Worm (Caenorhabditis elegans) whole organism, midembryonic: ENCODE results near the gene nhr-257.

Experiments used
- T22C8.4 ChIP-seq: fragments of 200-800 bp; sonication (Bioruptor generic); IDR thresholded peaks from 2 replicates; pipeline ENCODE4 v1.3.6; 2022; ENCODE audit warnings: missing genetic modification characterization, missing compliant biosample characterization
- cog-1 ChIP-seq: sonication (generic microtip); optimal IDR thresholded peaks from 2 replicates; lab custom pipeline; 2016; ENCODE audit warnings: missing genetic modification characterization, missing compliant biosample characterization
- flt-1 ChIP-seq: fragments of 200-800 bp; sonication (Bioruptor generic); IDR thresholded peaks from 2 replicates; pipeline ENCODE4 v1.3.6; 2022; ENCODE audit warnings: missing genetic modification characterization, missing compliant biosample characterization
- klf-2 ChIP-seq: fragments of 200-800 bp; sonication (Bioruptor generic); conservative IDR thresholded peaks from 2 replicates; pipeline ENCODE4 v1.3.6; 2022; ENCODE audit warnings: missing genetic modification reagents, missing genetic modification characterization, missing compliant biosample characterization
- med-1 ChIP-seq: sonication (generic microtip); optimal IDR thresholded peaks from 2 replicates; lab custom pipeline; 2017; ENCODE audit warnings: missing genetic modification characterization, mild to moderate bottlenecking, missing compliant biosample characterization, antibody characterized with exemption, missing genetic modification reagents; ENCODE audit not compliant: insufficient read depth
- ref-1 ChIP-seq: fragments of 200-800 bp; sonication (Bioruptor generic); conservative IDR thresholded peaks from 2 replicates; pipeline ENCODE4 v1.3.6; 2022; ENCODE audit warnings: missing genetic modification reagents, missing genetic modification characterization, missing compliant biosample characterization
- tab-1 ChIP-seq: fragments of 200-800 bp; sonication (Bioruptor generic); IDR thresholded peaks from 2 replicates; pipeline ENCODE4 v1.3.6; 2022; ENCODE audit warnings: missing genetic modification characterization, missing compliant biosample characterization
- ztf-23 ChIP-seq: fragments of 200-800 bp; sonication (Bioruptor generic); IDR thresholded peaks from 2 replicates; pipeline ENCODE4 v1.3.6; 2022; ENCODE audit warnings: missing genetic modification reagents, missing genetic modification characterization, missing compliant biosample characterization
- ztf-29 ChIP-seq: fragments of 200-800 bp; sonication (Bioruptor generic); IDR thresholded peaks from 2 replicates; pipeline ENCODE4 v1.3.6; 2022; ENCODE audit warnings: missing genetic modification reagents, missing genetic modification characterization, missing compliant biosample characterization

Gene nhr-257

ce11 chrII:3850655-3851054 is 2.1 kb upstream of the nhr-257 start, which contains the start of gene nhr-72:
nhr-72 (minus strand) TSS chrII:3850755.
- TF ChIP-seq klf-2 (GFP tag; lab: Robert Waterston, UW) (no peak), tab-1 (GFP tag; lab: Robert Waterston, UW) (no peak), med-1 (GFP tag; lab: Kevin White, UChicago) (no peak), ref-1 (no peak), cog-1 (tag; lab: Kevin White, UChicago) (no peak), ztf-29 (GFP tag; lab: Robert Waterston, UW) (no peak), T22C8.4 (GFP tag; lab: Robert Waterston, UW) (no peak), flt-1 (no peak), ztf-23 (no peak)

ce11 chrII:3860826-3861225 is 8.1 kb downstream of the nhr-257 start, which contains the start of gene oac-11:
oac-11 (minus strand) TSS chrII:3860926.
- TF ChIP-seq cog-1 (tag; lab: Kevin White, UChicago) (no peak), T22C8.4 (GFP tag; lab: Robert Waterston, UW) (no peak), tab-1 (GFP tag; lab: Robert Waterston, UW) (no peak), ref-1 (no peak), med-1 (GFP tag; lab: Kevin White, UChicago) (no peak), klf-2 (GFP tag; lab: Robert Waterston, UW) (no peak), ztf-29 (GFP tag; lab: Robert Waterston, UW) (no peak), flt-1 (no peak), ztf-23 (no peak)

- no peak for TF ChIP-seq ztf-23
- no peak for TF ChIP-seq ref-1
- TF ChIP-seq ztf-29 (GFP tag; lab: Robert Waterston, UW): no peak
- no peak for TF ChIP-seq flt-1
- no peak for TF ChIP-seq med-1 (GFP tag; lab: Kevin White, UChicago)
- TF ChIP-seq tab-1 (GFP tag; lab: Robert Waterston, UW): no peak
- no peak for TF ChIP-seq T22C8.4 (GFP tag; lab: Robert Waterston, UW)
- no peak for TF ChIP-seq klf-2 (GFP tag; lab: Robert Waterston, UW)
- TF ChIP-seq cog-1 (tag; lab: Kevin White, UChicago): no peak
Measured at ce11 chrII:3862053-3862452, 9.3 kb downstream of the nhr-257 start.

ce11 chrII:3864652-3865051 is 11.9 kb downstream of the nhr-257 start, which contains the start of gene nhr-261:
nhr-261 (minus strand) TSS chrII:3864752.
- TF ChIP-seq med-1 (GFP tag; lab: Kevin White, UChicago): no peak
- TF ChIP-seq ref-1: no peak
- TF ChIP-seq klf-2 (GFP tag; lab: Robert Waterston, UW): no peak

- TF ChIP-seq tab-1 (GFP tag; lab: Robert Waterston, UW) (no peak), T22C8.4 (GFP tag; lab: Robert Waterston, UW) (no peak), flt-1 (no peak), ztf-23 (no peak), klf-2 (GFP tag; lab: Robert Waterston, UW) (no peak), ref-1 (no peak), med-1 (GFP tag; lab: Kevin White, UChicago) (no peak), cog-1 (tag; lab: Kevin White, UChicago) (no peak), ztf-29 (GFP tag; lab: Robert Waterston, UW) (no peak)
Measured at ce11 chrII:3869601-3870000, 16.8 kb downstream of the nhr-257 start, which contains the start of gene oac-10. oac-10 (plus strand) TSS chrII:3869901.

- TF ChIP-seq tab-1 (GFP tag; lab: Robert Waterston, UW): no peak
- TF ChIP-seq ztf-23: no peak
- no peak for TF ChIP-seq klf-2 (GFP tag; lab: Robert Waterston, UW)
Measured at ce11 chrII:3877127-3877526, 24.4 kb downstream of the nhr-257 start, which contains the start of gene nep-3. nep-3 (minus strand) TSS chrII:3877227.

ce11 chrII:3877874-3878273 is 25.1 kb downstream of the nhr-257 start, which contains the start of gene sdz-7:
sdz-7 (minus strand) TSS chrII:3877974.
- TF ChIP-seq T22C8.4 (GFP tag; lab: Robert Waterston, UW) (no peak), med-1 (GFP tag; lab: Kevin White, UChicago) (no peak), klf-2 (GFP tag; lab: Robert Waterston, UW) (no peak), tab-1 (GFP tag; lab: Robert Waterston, UW) (no peak), ref-1 (no peak), cog-1 (tag; lab: Kevin White, UChicago) (no peak), flt-1 (no peak), ztf-23 (no peak), ztf-29 (GFP tag; lab: Robert Waterston, UW) (no peak)

ce11 chrII:3878330-3878729 is 25.6 kb downstream of the nhr-257 start, which contains the start of gene srh-250:
srh-250 (plus strand) TSS chrII:3878630.
- TF ChIP-seq klf-2 (GFP tag; lab: Robert Waterston, UW) (no peak), tab-1 (GFP tag; lab: Robert Waterston, UW) (no peak), ztf-29 (GFP tag; lab: Robert Waterston, UW) (no peak), flt-1 (no peak), T22C8.4 (GFP tag; lab: Robert Waterston, UW) (no peak), ref-1 (no peak), med-1 (GFP tag; lab: Kevin White, UChicago) (no peak), ztf-23 (no peak), cog-1 (tag; lab: Kevin White, UChicago) (no peak)

- TF ChIP-seq med-1 (GFP tag; lab: Kevin White, UChicago) (no peak), flt-1 (no peak), cog-1 (tag; lab: Kevin White, UChicago) (no peak), T22C8.4 (GFP tag; lab: Robert Waterston, UW) (no peak), tab-1 (GFP tag; lab: Robert Waterston, UW) (no peak), ref-1 (no peak), ztf-29 (GFP tag; lab: Robert Waterston, UW) (no peak), ztf-23 (no peak), klf-2 (GFP tag; lab: Robert Waterston, UW) (no peak)
Measured at ce11 chrII:3879945-3880344, 27.2 kb downstream of the nhr-257 start, which contains the start of gene nhr-166. nhr-166 (plus strand) TSS chrII:3880245.

ce11 chrII:3891124-3891523 is 38.4 kb downstream of the nhr-257 start, which contains the start of gene F53C3.8:
F53C3.8 (plus strand) TSS chrII:3891424.
- TF ChIP-seq ztf-23 (no peak), flt-1 (no peak), T22C8.4 (GFP tag; lab: Robert Waterston, UW) (no peak), cog-1 (tag; lab: Kevin White, UChicago) (no peak), med-1 (GFP tag; lab: Kevin White, UChicago) (no peak), ref-1 (no peak), tab-1 (GFP tag; lab: Robert Waterston, UW) (no peak), klf-2 (GFP tag; lab: Robert Waterston, UW) (no peak), ztf-29 (GFP tag; lab: Robert Waterston, UW) (no peak)
